Fruit fly (Drosophila melanogaster) whole organism, larva: ENCODE results near the gene CG3061.
A peak's percentile ranks its signal among the peaks of the same experiment; 100 is the strongest.

Experiments used
- noc ChIP-seq: fragments of 200-800 bp; sonication (Bioruptor generic); optimal IDR thresholded peaks from 3 replicates; lab custom pipeline; 2019; ENCODE audit warnings: missing biosample characterization, mild to moderate bottlenecking, missing genetic modification characterization, moderate library complexity

CG3061 gene

dm6 chr3R:14060399-14060798, 28.2 kb downstream of the CG3061 start:
- TF ChIP-seq noc (tag; lab: Kevin White, UChicago), result no peak

- no peak for TF ChIP-seq noc (tag; lab: Kevin White, UChicago)
Measured at dm6 chr3R:14061049-14061987, 29.1 kb downstream of the CG3061 start.

- peak; percentile 85 for TF ChIP-seq noc (tag; lab: Kevin White, UChicago)
Measured at dm6 chr3R:14061988-14062868, 30.1 kb downstream of the CG3061 start.

dm6 chr3R:14062869-14063543, 30.8 kb downstream of the CG3061 start:
- no peak for TF ChIP-seq noc (tag; lab: Kevin White, UChicago)

- TF ChIP-seq noc (tag; lab: Kevin White, UChicago), result no peak
Measured at dm6 chr3R:14064158-14064969, 32.2 kb downstream of the CG3061 start.

- TF ChIP-seq noc (tag; lab: Kevin White, UChicago), result no peak
Measured at dm6 chr3R:14065241-14065640, 33.1 kb downstream of the CG3061 start.

dm6 chr3R:14067904-14068636, 35.9 kb downstream of the CG3061 start:
- no peak for TF ChIP-seq noc (tag; lab: Kevin White, UChicago)

dm6 chr3R:14070096-14070495, 37.9 kb downstream of the CG3061 start:
- TF ChIP-seq noc (tag; lab: Kevin White, UChicago), result no peak

- TF ChIP-seq noc (tag; lab: Kevin White, UChicago), result no peak
Measured at dm6 chr3R:14070664-14071063, 38.5 kb downstream of the CG3061 start.

dm6 chr3R:14077026-14077425, 44.9 kb downstream of the CG3061 start:
- no peak for TF ChIP-seq noc (tag; lab: Kevin White, UChicago)

dm6 chr3R:14081526-14081925, 49.4 kb downstream of the CG3061 start:
- no peak for TF ChIP-seq noc (tag; lab: Kevin White, UChicago)
